Fruit fly (Drosophila melanogaster): ENCODE results near the gene Grip.

DNA sequence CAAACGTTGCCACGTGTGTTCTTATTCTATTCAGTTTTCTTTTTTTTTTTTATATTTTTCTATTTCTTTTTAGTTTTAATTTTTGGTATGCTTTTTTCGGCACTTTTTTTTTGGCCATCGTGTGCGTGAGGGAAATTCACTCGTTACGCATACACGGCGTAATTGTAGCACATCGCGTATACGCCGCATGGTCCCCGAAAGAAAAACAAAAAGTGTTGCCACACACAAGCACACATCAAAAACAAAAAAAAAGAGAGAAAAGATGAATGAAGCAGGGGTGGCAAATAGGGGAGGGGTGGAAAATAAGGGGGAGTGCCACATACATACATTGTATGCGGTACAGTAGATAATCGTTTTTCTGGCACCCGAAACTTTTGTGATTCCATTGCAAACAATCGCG lies 11.7 kb downstream of the Grip start:
- TF ChIP-seq psq (GFP tag; optimal IDR thresholded peaks at IDR 0.05) (no peak), slp2 (GFP tag; optimal IDR thresholded peaks at IDR 0.05) (no peak), CG7963 (GFP tag; IDR thresholded peaks at IDR 0.05; ENCODE audit: partially characterized antibody) (no peak), cato (GFP tag; optimal IDR thresholded peaks at IDR 0.05; ENCODE audit: borderline replicate concordance) (no peak), Lpt (GFP tag; optimal IDR thresholded peaks at IDR 0.05) (no peak), CG6254 (GFP tag; optimal IDR thresholded peaks at IDR 0.05) (no peak), CG3065 (GFP tag; optimal IDR thresholded peaks at IDR 0.05) (no peak), CG10543 (GFP tag; optimal IDR thresholded peaks at IDR 0.05) (no peak)
